Worm (Caenorhabditis elegans) whole organism, L4 larva: Measurements from ENCODE around the gene hlh-29.
"Not testable (repeated sequence)": the region's sequence is repeated elsewhere in the genome, so short reads cannot be mapped to it uniquely, and the experiment has no call there.

Source experiments
- D1046.2 ChIP-seq: fragments of 200-800 bp; sonication (Bioruptor generic); IDR thresholded peaks from 2 replicates; pipeline ENCODE4 v1.3.6; 2022; ENCODE audit warnings: missing genetic modification characterization, missing compliant biosample characterization
- F37D6.2 ChIP-seq: sonication (generic microtip); optimal IDR thresholded peaks from 2 replicates; lab custom pipeline; 2016; ENCODE audit warnings: mild to moderate bottlenecking, missing genetic modification characterization, missing compliant biosample characterization
- R02D3.7 ChIP-seq: fragments of 150-350 bp; sonication (generic microtip); optimal IDR thresholded peaks from 3 replicates; lab custom pipeline; 2014; ENCODE audit warnings: missing biosample characterization, missing genetic modification characterization
- Y105C5A.15 ChIP-seq: fragments of 200-800 bp; sonication (Bioruptor generic); IDR thresholded peaks from 2 replicates; pipeline ENCODE4 v1.3.6; 2022; ENCODE audit warnings: missing genetic modification characterization, missing compliant biosample characterization
- aly-2 ChIP-seq: sonication (generic microtip); optimal IDR thresholded peaks from 2 replicates; lab custom pipeline; 2018; ENCODE audit warnings: missing biosample characterization, missing genetic modification characterization
- ceh-20 ChIP-seq: fragments of 200-800 bp; sonication (Bioruptor generic); IDR thresholded peaks from 2 replicates; pipeline ENCODE4 v1.3.6; 2022; ENCODE audit warnings: missing genetic modification reagents, missing genetic modification characterization, missing compliant biosample characterization
- ceh-28 ChIP-seq: fragments of 150-350 bp; optimal IDR thresholded peaks from 2 replicates; lab custom pipeline; 2014; ENCODE audit warnings: missing biosample characterization, missing genetic modification reagents, missing genetic modification characterization
- ceh-32 ChIP-seq: sonication (generic microtip); optimal IDR thresholded peaks from 2 replicates; lab custom pipeline; 2016; ENCODE audit warnings: mild to moderate bottlenecking, missing genetic modification characterization, missing compliant biosample characterization; ENCODE audit not compliant: poor library complexity
- ceh-62 ChIP-seq: sonication (generic microtip); optimal IDR thresholded peaks from 2 replicates; lab custom pipeline; 2017; ENCODE audit warnings: missing biosample characterization, missing genetic modification characterization
- ctbp-1 ChIP-seq: fragments of 200-800 bp; sonication (Bioruptor generic); IDR thresholded peaks from 2 replicates; pipeline ENCODE4 v1.3.6; 2022; ENCODE audit warnings: missing genetic modification reagents, missing genetic modification characterization, missing compliant biosample characterization
- daf-16 ChIP-seq, 3 experiments: sonication (generic microtip); optimal IDR thresholded peaks; 2 replicates each; lab custom pipeline; 2016 to 2017; ENCODE audit warnings: missing genetic modification characterization in 3 of 3, missing genetic modification reagents in 3 of 3, mild to moderate bottlenecking in 2 of 3, missing compliant biosample characterization in 2 of 3, missing biosample characterization in 1 of 3, moderate library complexity in 1 of 3
- daf-19 ChIP-seq: fragments of 200-800 bp; sonication (Bioruptor generic); conservative IDR thresholded peaks from 2 replicates; pipeline ENCODE4 v1.3.6; 2022; ENCODE audit warnings: missing genetic modification characterization, missing compliant biosample characterization
- dmd-8 ChIP-seq: fragments of 200-800 bp; sonication (Bioruptor generic); IDR thresholded peaks from 2 replicates; pipeline ENCODE4 v1.3.6; 2022; ENCODE audit warnings: missing genetic modification characterization, missing compliant biosample characterization
- egl-43 ChIP-seq: fragments of 200-800 bp; sonication (Bioruptor generic); IDR thresholded peaks from 2 replicates; pipeline ENCODE4 v1.3.6; 2022; ENCODE audit warnings: missing genetic modification reagents, missing genetic modification characterization, missing compliant biosample characterization
- gei-8 ChIP-seq: fragments of 200-800 bp; sonication (Bioruptor generic); optimal IDR thresholded peaks from 2 replicates; lab custom pipeline; 2018; ENCODE audit warnings: mild to moderate bottlenecking, missing genetic modification characterization, missing compliant biosample characterization
- hmg-1.1 ChIP-seq: fragments of 200-800 bp; sonication (Bioruptor generic); IDR thresholded peaks from 2 replicates; pipeline ENCODE4 v1.3.6; 2022; ENCODE audit warnings: missing genetic modification reagents, missing genetic modification characterization, missing compliant biosample characterization
- lin-39 ChIP-seq: fragments of 150-350 bp; optimal IDR thresholded peaks from 2 replicates; lab custom pipeline; 2014; ENCODE audit warnings: missing biosample characterization, missing genetic modification reagents, missing genetic modification characterization
- lir-3 ChIP-seq: sonication (generic microtip); optimal IDR thresholded peaks from 2 replicates; lab custom pipeline; 2016; ENCODE audit warnings: mild to moderate bottlenecking, missing genetic modification characterization, missing compliant biosample characterization
- mdl-1 ChIP-seq, 2 experiments: fragments of 150-350 bp in 1 of 2; sonication (generic microtip) in 1 of 2; optimal IDR thresholded peaks; 2 replicates each; lab custom pipeline; 2014 to 2017; ENCODE audit warnings: missing biosample characterization in 2 of 2, missing genetic modification characterization in 2 of 2
- nhr-237 ChIP-seq: sonication (generic microtip); optimal IDR thresholded peaks from 2 replicates; lab custom pipeline; 2017; ENCODE audit warnings: missing biosample characterization, missing genetic modification characterization
- nhr-28 ChIP-seq: fragments of 150-350 bp; optimal IDR thresholded peaks from 2 replicates; lab custom pipeline; 2014; ENCODE audit warnings: missing biosample characterization, missing genetic modification characterization
- nhr-41 ChIP-seq: fragments of 200-800 bp; sonication (Bioruptor generic); IDR thresholded peaks from 2 replicates; pipeline ENCODE4 v1.3.6; 2022; ENCODE audit warnings: missing genetic modification reagents, missing genetic modification characterization, missing compliant biosample characterization
- nhr-48 ChIP-seq: sonication (generic microtip); optimal IDR thresholded peaks from 2 replicates; lab custom pipeline; 2016; ENCODE audit warnings: mild to moderate bottlenecking, missing genetic modification characterization, missing compliant biosample characterization
- nhr-77 ChIP-seq: fragments of 150-350 bp; optimal IDR thresholded peaks from 2 replicates; lab custom pipeline; 2014; ENCODE audit warnings: missing biosample characterization, missing genetic modification characterization
- php-3 ChIP-seq: fragments of 200-800 bp; sonication (Bioruptor generic); IDR thresholded peaks from 2 replicates; pipeline ENCODE4 v1.3.6; 2022; ENCODE audit warnings: missing genetic modification reagents, missing genetic modification characterization, missing compliant biosample characterization
- rbr-2 ChIP-seq: sonication (generic microtip); optimal IDR thresholded peaks from 2 replicates; lab custom pipeline; 2016; ENCODE audit warnings: missing genotype, missing genetic modification characterization, missing compliant biosample characterization
- snpc-4 ChIP-seq: fragments of 150-350 bp; optimal IDR thresholded peaks from 2 replicates; lab custom pipeline; 2014; ENCODE audit warnings: missing biosample characterization, missing genetic modification characterization
- tag-97 ChIP-seq: fragments of 200-800 bp; sonication (Bioruptor generic); IDR thresholded peaks from 2 replicates; pipeline ENCODE4 v1.3.6; 2022; ENCODE audit warnings: missing genetic modification characterization, missing compliant biosample characterization
- unc-130 ChIP-seq: sonication (generic microtip); optimal IDR thresholded peaks from 2 replicates; lab custom pipeline; 2016; ENCODE audit warnings: missing genetic modification reagents, missing genetic modification characterization, missing compliant biosample characterization
- unc-39 ChIP-seq: sonication (generic microtip); optimal IDR thresholded peaks from 2 replicates; lab custom pipeline; 2017; ENCODE audit warnings: missing biosample characterization, missing genetic modification characterization
- zag-1 ChIP-seq: fragments of 150-350 bp; optimal IDR thresholded peaks from 2 replicates; lab custom pipeline; 2014; ENCODE audit warnings: missing biosample characterization, missing genetic modification characterization
- zfp-2 ChIP-seq: sonication (generic microtip); optimal IDR thresholded peaks from 2 replicates; lab custom pipeline; 2016; ENCODE audit warnings: mild to moderate bottlenecking, missing genetic modification characterization, missing compliant biosample characterization
- zfp-3 ChIP-seq: fragments of 200-800 bp; sonication (Bioruptor generic); conservative IDR thresholded peaks from 2 replicates; pipeline ENCODE4 v1.3.6; 2022; ENCODE audit warnings: missing genetic modification reagents, missing genetic modification characterization, missing compliant biosample characterization
- zip-11 ChIP-seq: fragments of 200-800 bp; sonication (Bioruptor generic); IDR thresholded peaks from 2 replicates; pipeline ENCODE4 v1.3.6; 2022; ENCODE audit warnings: missing genetic modification characterization, missing compliant biosample characterization
- ztf-11 ChIP-seq: fragments of 150-350 bp; optimal IDR thresholded peaks from 2 replicates; lab custom pipeline; 2014; ENCODE audit warnings: missing biosample characterization, missing genetic modification characterization
- ztf-7 ChIP-seq: fragments of 150-350 bp; optimal IDR thresholded peaks from 2 replicates; lab custom pipeline; 2014; ENCODE audit warnings: missing biosample characterization, missing genetic modification characterization

hlh-29 gene

DNA sequence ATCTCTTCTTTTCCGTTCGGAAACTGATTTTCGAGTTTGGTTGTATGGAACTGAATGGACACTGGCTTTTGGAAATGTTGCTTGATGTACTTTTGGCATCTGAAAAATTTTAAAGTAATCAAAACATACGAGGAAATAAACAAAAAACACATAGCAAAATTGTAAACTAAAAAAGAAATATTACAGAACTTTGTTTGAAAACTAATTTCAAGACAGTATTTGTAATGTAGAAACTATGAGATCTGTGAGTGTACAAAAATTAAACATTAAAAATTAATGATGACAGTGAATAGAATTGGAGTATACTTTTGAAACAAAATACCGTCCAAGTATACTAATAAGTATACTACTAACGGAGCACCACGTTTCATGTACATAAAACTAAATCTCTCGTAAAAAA, at the start of gene hlh-29:
hlh-29 (minus strand) TSS at position 101 of the 400 bp plus-strand sequence.
- TF ChIP-seq ceh-62 (tag; lab: Kevin White, UChicago); mdl-1 (tag; optimal IDR thresholded peaks at IDR 0.05; lab: Kevin White, UChicago); ceh-32 (tag; lab: Kevin White, UChicago): not testable (repeated sequence)

DNA sequence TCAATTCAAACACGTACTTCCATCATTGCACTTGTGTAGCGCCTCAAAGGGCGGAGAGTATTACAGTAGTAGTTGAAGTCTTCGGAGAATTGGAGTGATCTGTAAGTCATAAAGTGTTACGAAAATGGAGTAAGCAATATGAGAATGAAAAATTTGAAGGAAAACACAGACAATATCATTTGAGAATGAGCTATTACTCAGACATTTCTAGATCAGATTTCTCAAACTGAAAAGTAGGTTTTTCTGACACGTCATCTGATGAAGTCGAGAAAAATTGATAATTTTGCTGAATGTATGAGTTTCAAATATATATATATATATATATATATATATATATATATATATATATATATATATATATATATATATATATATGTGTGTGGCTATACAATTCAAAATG, 31.3 kb upstream of the hlh-29 start, which contains the start of gene frpr-7:
frpr-7 (minus strand) TSS at position 101 of the 400 bp plus-strand sequence.
- TF ChIP-seq nhr-28 (tag; lab: Kevin White, UChicago) (no peak), nhr-237 (tag; lab: Kevin White, UChicago) (no peak), unc-130 (GFP tag; lab: Kevin White, UChicago) (no peak), hmg-1.1 (GFP tag; lab: Robert Waterston, UW) (no peak), nhr-48 (tag; lab: Kevin White, UChicago) (no peak), Y105C5A.15 (GFP tag; lab: Robert Waterston, UW) (no peak), lir-3 (tag; lab: Kevin White, UChicago) (no peak), rbr-2 (tag; lab: Kevin White, UChicago) (no peak), php-3 (GFP tag; lab: Robert Waterston, UW) (no peak), dmd-8 (GFP tag; lab: Robert Waterston, UW) (no peak), egl-43 (GFP tag; lab: Robert Waterston, UW) (no peak), ceh-28 (tag; lab: Kevin White, UChicago) (no peak), zfp-3 (no peak), zip-11 (no peak), tag-97 (GFP tag; lab: Robert Waterston, UW) (no peak), lin-39 (tag; lab: Kevin White, UChicago) (no peak), nhr-77 (tag; lab: Kevin White, UChicago) (no peak), aly-2 (tag; lab: Kevin White, UChicago) (no peak), zag-1 (tag; lab: Kevin White, UChicago) (no peak), F37D6.2 (tag; lab: Kevin White, UChicago) (no peak)

DNA sequence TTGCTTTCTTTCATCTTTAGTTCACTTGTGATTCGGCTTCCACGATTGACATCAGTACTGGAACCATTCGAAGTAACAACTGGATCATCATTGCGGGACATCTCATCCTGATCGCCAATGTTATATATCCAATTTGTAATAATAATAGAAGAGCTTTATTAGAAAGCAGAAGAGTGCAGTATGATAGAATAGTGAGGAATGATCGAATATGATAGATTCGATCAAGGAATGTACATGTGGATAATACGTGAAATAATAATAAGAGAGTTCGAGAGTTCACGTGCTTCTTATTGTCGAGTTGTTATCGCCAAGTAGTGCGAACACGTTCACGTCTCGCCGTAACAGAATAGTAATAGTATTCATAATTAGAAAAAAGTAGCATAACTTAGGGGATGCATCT, 30.6 kb upstream of the hlh-29 start, which contains the start of gene F39B3.3:
F39B3.3 (minus strand) TSS at position 101 of the 400 bp plus-strand sequence.
- TF ChIP-seq zfp-2 (tag; lab: Kevin White, UChicago); daf-19 (GFP tag; lab: Robert Waterston, UW); hmg-1.1 (GFP tag; lab: Robert Waterston, UW): not testable (repeated sequence)

DNA sequence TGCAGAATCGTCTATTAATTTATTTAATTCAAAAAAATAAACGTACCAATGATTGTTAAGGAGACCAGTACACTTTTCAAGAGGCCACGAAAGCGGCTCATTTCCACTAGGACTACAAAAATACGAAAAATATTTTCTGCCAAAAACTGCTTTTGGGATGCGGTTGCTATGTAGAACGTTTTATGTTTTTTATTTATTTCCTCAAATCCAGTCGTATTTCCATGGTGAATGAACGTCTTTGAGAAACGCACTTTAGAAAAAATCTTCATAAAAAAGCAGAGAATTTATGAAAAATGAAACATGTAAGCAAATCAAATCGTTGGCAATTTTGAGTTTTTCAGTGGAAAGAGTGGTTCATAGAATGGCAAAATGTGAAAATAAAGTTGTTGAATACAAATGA, 18.9 kb upstream of the hlh-29 start, which contains the start of gene F39B3.7:
F39B3.7 (minus strand) TSS at position 101 of the 400 bp plus-strand sequence.
- no peak for TF ChIP-seq gei-8 (GFP tag; lab: Kevin White, UChicago)
- no peak for TF ChIP-seq snpc-4 (tag; lab: Kevin White, UChicago)
- no peak for TF ChIP-seq daf-16 (GFP tag; optimal IDR thresholded peaks at IDR 0.05; lab: Kevin White, UChicago)
- TF ChIP-seq daf-16 (tag; optimal IDR thresholded peaks at IDR 0.05; lab: Kevin White, UChicago), result no peak
- TF ChIP-seq egl-43 (GFP tag; lab: Robert Waterston, UW), result no peak
- no peak for TF ChIP-seq aly-2 (tag; lab: Kevin White, UChicago)
- no peak for TF ChIP-seq ctbp-1 (GFP tag; lab: Robert Waterston, UW)
- TF ChIP-seq zag-1 (tag; lab: Kevin White, UChicago), result no peak
- TF ChIP-seq ztf-11, result no peak
- no peak for TF ChIP-seq nhr-28 (tag; lab: Kevin White, UChicago)
- TF ChIP-seq nhr-41 (GFP tag; lab: Robert Waterston, UW), result no peak
- TF ChIP-seq ceh-20, result no peak

ce11 chrX:17563411-17563810, 15.0 kb upstream of the hlh-29 start, which contains the start of gene F31A3.5:
F31A3.5 (minus strand) TSS chrX:17563610.
- no peak for TF ChIP-seq ztf-7 (tag; lab: Kevin White, UChicago)
- no peak for TF ChIP-seq D1046.2 (GFP tag; lab: Robert Waterston, UW)
- no peak for TF ChIP-seq R02D3.7 (tag; lab: Kevin White, UChicago)
- TF ChIP-seq lin-39 (tag; lab: Kevin White, UChicago), result no peak
- TF ChIP-seq unc-39, result no peak
- TF ChIP-seq, all 104 proteins: peak for 0
